Worm (Caenorhabditis elegans): ENCODE measurements around the gene ZC178.2.

DNA sequence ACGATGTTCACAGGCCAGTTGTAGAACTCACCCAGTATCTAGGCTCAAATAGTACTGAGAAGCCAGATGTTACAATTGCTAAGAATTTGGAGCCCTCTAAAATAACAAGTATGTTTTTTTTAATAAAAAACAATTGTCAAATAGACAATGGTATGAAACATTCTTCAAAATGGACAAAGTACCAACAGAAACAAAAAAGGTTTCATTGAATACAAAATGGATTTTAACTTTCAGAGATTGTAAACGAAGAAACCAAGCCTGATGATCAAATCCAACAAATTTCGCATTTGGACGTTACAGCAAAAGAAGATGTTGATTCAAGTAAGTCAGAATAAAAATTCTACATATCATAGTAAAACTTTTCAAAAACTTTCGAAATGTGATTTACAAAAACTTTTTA is 15.3 kb upstream of the ZC178.2 start, which contains the start of gene ZC196.9:
- TF ChIP-seq elt-1 (tag; optimal IDR thresholded peaks at IDR 0.05) (no peak), fkh-10 (GFP tag; optimal IDR thresholded peaks at IDR 0.05) (no peak), pqm-1 (tag; optimal IDR thresholded peaks at IDR 0.05) (no peak), nhr-28 (tag; optimal IDR thresholded peaks at IDR 0.05) (no peak), nhr-25 (tag; optimal IDR thresholded peaks at IDR 0.05) (no peak), nfya-1 (tag; optimal IDR thresholded peaks at IDR 0.05; ENCODE audit: insufficient read depth) (no peak), snpc-4 (tag; optimal IDR thresholded peaks at IDR 0.05) (no peak), fos-1 (tag; optimal IDR thresholded peaks at IDR 0.05) (no peak), lin-39 (tag; optimal IDR thresholded peaks at IDR 0.05) (no peak)
